Worm (Caenorhabditis elegans): ENCODE measurements around the gene C28A5.1.

- TF ChIP-seq lin-13 (tag; optimal IDR thresholded peaks at IDR 0.05), result no peak
- TF ChIP-seq pha-4 (tag; optimal IDR thresholded peaks at IDR 0.05), result no peak
- TF ChIP-seq elt-3 (tag; optimal IDR thresholded peaks at IDR 0.05), result no peak
- no peak for TF ChIP-seq mab-5 (tag; optimal IDR thresholded peaks at IDR 0.05)
- TF ChIP-seq nhr-28 (tag; optimal IDR thresholded peaks at IDR 0.05), result no peak
- TF ChIP-seq ces-1 (GFP tag; optimal IDR thresholded peaks at IDR 0.05), result no peak
Measured at ce11 chrIII:4444492-4444891, 10.3 kb upstream of the C28A5.1 start.

Measured in whole organism, mixed stage, embryonic.